Worm (Caenorhabditis elegans): ENCODE results near the gene ssp-32.

ssp-32 gene

DNA sequence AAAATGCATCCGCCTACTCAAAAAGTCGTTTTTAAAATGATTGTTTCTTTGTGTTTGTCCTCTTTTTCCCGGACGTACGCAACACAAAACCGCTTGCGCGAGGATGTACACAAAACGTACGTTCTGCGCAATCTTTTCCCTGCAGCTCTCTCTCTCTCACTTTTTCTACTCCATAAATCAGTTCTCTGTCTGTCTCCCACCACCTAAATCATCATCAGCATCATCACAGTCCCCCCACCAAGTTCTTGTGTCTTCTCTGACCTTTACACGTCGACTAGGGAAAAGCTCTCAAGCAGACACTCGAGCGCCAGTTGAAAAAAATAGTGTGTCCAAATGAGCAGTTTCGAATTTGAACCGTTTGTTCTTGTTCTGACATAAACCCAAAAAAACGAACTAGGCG, 49.1 kb downstream of the ssp-32 start:
- no peak for TF ChIP-seq ceh-36 (tag; optimal IDR thresholded peaks at IDR 0.05)
- TF ChIP-seq hmbx-1 (tag; optimal IDR thresholded peaks at IDR 0.05) = no peak
- TF ChIP-seq ama-1 (optimal IDR thresholded peaks at IDR 0.05) = no peak
- no peak for TF ChIP-seq scrt-1 (GFP tag; IDR thresholded peaks at IDR 0.05)
- no peak for TF ChIP-seq tbx-11 (GFP tag; IDR thresholded peaks at IDR 0.05)
- no peak for TF ChIP-seq tra-4 (tag; optimal IDR thresholded peaks at IDR 0.05)
